Fruit fly (Drosophila melanogaster) whole organism, embryonic: ENCODE data around the gene papi.

Source experiments
- Aef1 ChIP-seq: fragments of 200-800 bp; sonication (Bioruptor generic); IDR thresholded peaks from 3 replicates; pipeline ENCODE4 v1.3.6; 2022; ENCODE audit warnings: missing biosample characterization, missing genetic modification characterization
- CG11093 ChIP-seq: fragments of 200-800 bp; sonication (Bioruptor generic); IDR thresholded peaks from 3 replicates; pipeline ENCODE4 v1.3.6; 2022; ENCODE audit warnings: missing biosample characterization, missing genetic modification characterization
- CG11456 ChIP-seq: fragments of 200-800 bp; sonication (Bioruptor generic); IDR thresholded peaks from 3 replicates; pipeline ENCODE4 v1.3.6; 2022; ENCODE audit warnings: missing biosample characterization, missing genetic modification characterization
- CG11504 ChIP-seq: fragments of 200-800 bp; sonication (Bioruptor generic); optimal IDR thresholded peaks from 3 replicates; lab custom pipeline; 2019; ENCODE audit warnings: missing biosample characterization, mild to moderate bottlenecking, missing genetic modification characterization, moderate library complexity
- CG11723 ChIP-seq: fragments of 200-800 bp; sonication (Bioruptor generic); optimal IDR thresholded peaks from 2 replicates; lab custom pipeline; 2017; ENCODE audit warnings: missing biosample characterization, mild to moderate bottlenecking, missing genetic modification characterization
- CG14860 ChIP-seq: fragments of 200-800 bp; sonication (Bioruptor generic); IDR thresholded peaks from 3 replicates; pipeline ENCODE4 v1.3.6; 2022; ENCODE audit warnings: missing biosample characterization, missing genetic modification characterization; ENCODE audit not compliant: partially characterized antibody
- CG15269 ChIP-seq: fragments of 200-800 bp; sonication (Bioruptor generic); optimal IDR thresholded peaks from 2 replicates; lab custom pipeline; 2018; ENCODE audit warnings: missing biosample characterization, mild to moderate bottlenecking, missing genetic modification characterization, moderate library complexity
- CG15696 ChIP-seq: fragments of 200-800 bp; sonication (Bioruptor generic); optimal IDR thresholded peaks from 2 replicates; lab custom pipeline; 2019; ENCODE audit warnings: missing biosample characterization, mild to moderate bottlenecking, missing genetic modification characterization, moderate library complexity
- CG1602 ChIP-seq: fragments of 200-800 bp; sonication (Bioruptor generic); optimal IDR thresholded peaks from 3 replicates; lab custom pipeline; 2016; ENCODE audit warnings: missing biosample characterization, missing genetic modification characterization
- CG1603 ChIP-seq: fragments of 200-800 bp; sonication (Bioruptor generic); optimal IDR thresholded peaks from 2 replicates; lab custom pipeline; 2019; ENCODE audit warnings: missing biosample characterization, mild to moderate bottlenecking, missing genetic modification characterization, moderate library complexity
- CG16815 ChIP-seq: fragments of 200-800 bp; sonication (Bioruptor generic); optimal IDR thresholded peaks from 3 replicates; lab custom pipeline; 2017; ENCODE audit warnings: missing biosample characterization, mild to moderate bottlenecking, missing genetic modification characterization
- CG33557 ChIP-seq: fragments of 200-800 bp; sonication (Bioruptor generic); optimal IDR thresholded peaks from 2 replicates; lab custom pipeline; 2019; ENCODE audit warnings: missing biosample characterization, mild to moderate bottlenecking, missing genetic modification characterization, moderate library complexity
- CG6791 ChIP-seq: fragments of 200-800 bp; sonication (Bioruptor generic); IDR thresholded peaks from 3 replicates; pipeline ENCODE4 v1.3.6; 2022; ENCODE audit warnings: missing biosample characterization, missing genetic modification characterization; ENCODE audit not compliant: partially characterized antibody
- D19B ChIP-seq: fragments of 200-800 bp; sonication (Bioruptor generic); optimal IDR thresholded peaks from 2 replicates; lab custom pipeline; 2017; ENCODE audit warnings: missing biosample characterization, mild to moderate bottlenecking, missing genetic modification characterization
- Dfd ChIP-seq, 2 experiments: fragments of >200 bp; optimal IDR thresholded peaks; 2 replicates each; lab custom pipeline; 2017; ENCODE audit warnings: missing biosample characterization in 2 of 2, missing genetic modification characterization in 2 of 2
- Gug ChIP-seq: fragments of 200-800 bp; sonication (Bioruptor generic); IDR thresholded peaks from 4 replicates; pipeline ENCODE4 v1.3.6; 2022; ENCODE audit warnings: missing biosample characterization, missing genetic modification characterization
- HLHmδ ChIP-seq: fragments of 200-800 bp; sonication (Bioruptor generic); optimal IDR thresholded peaks from 2 replicates; lab custom pipeline; 2018; ENCODE audit warnings: missing biosample characterization, mild to moderate bottlenecking, missing genetic modification characterization, moderate library complexity
- HmgZ ChIP-seq: fragments of 200-800 bp; sonication (Bioruptor generic); optimal IDR thresholded peaks from 2 replicates; lab custom pipeline; 2018; ENCODE audit warnings: missing biosample characterization, mild to moderate bottlenecking, missing genetic modification characterization
- Hr51 ChIP-seq, 2 experiments: fragments of 200-800 bp; sonication (Bioruptor generic); optimal IDR thresholded peaks; 2 replicates in 1 of 2; 3 replicates in 1 of 2; lab custom pipeline; 2016 to 2018; ENCODE audit warnings: missing biosample characterization in 2 of 2, missing genetic modification characterization in 2 of 2, mild to moderate bottlenecking in 1 of 2, moderate library complexity in 1 of 2
- Kr ChIP-seq: fragments of 200-800 bp; sonication (Bioruptor generic); optimal IDR thresholded peaks from 2 replicates; lab custom pipeline; 2017; ENCODE audit warnings: missing biosample characterization, mild to moderate bottlenecking, missing genetic modification characterization
- MBD-R2 ChIP-seq: fragments of 200-800 bp; sonication (Bioruptor generic); IDR thresholded peaks from 2 replicates; pipeline ENCODE4 v1.3.6; 2022; ENCODE audit warnings: missing biosample characterization, missing genetic modification characterization
- Scr ChIP-seq: fragments of 200-800 bp; sonication (Bioruptor generic); IDR thresholded peaks from 2 replicates; pipeline ENCODE4 v1.3.6; 2022; ENCODE audit warnings: missing biosample characterization, missing genetic modification characterization; ENCODE audit not compliant: partially characterized antibody
- Stat92E ChIP-seq, 3 experiments: fragments of >200 bp in 2 of 3; fragments of 200-800 bp in 1 of 3; sonication (Bioruptor generic) in 1 of 3; optimal IDR thresholded peaks; 2 replicates each; lab custom pipeline; 2017 to 2019; ENCODE audit warnings: missing biosample characterization in 3 of 3, missing genetic modification characterization in 3 of 3, mild to moderate bottlenecking in 1 of 3, moderate library complexity in 1 of 3
- Xrp1 ChIP-seq: fragments of 200-800 bp; sonication (Bioruptor generic); IDR thresholded peaks from 2 replicates; pipeline ENCODE4 v1.3.6; 2022; ENCODE audit warnings: missing biosample characterization, missing genetic modification characterization
- ap ChIP-seq: fragments of 200-800 bp; sonication (Bioruptor generic); IDR thresholded peaks from 2 replicates; pipeline ENCODE4 v1.3.6; 2022; ENCODE audit warnings: missing biosample characterization, missing genetic modification characterization
- ase ChIP-seq: fragments of 200-800 bp; sonication (Bioruptor generic); IDR thresholded peaks from 3 replicates; pipeline ENCODE4 v1.3.6; 2022; ENCODE audit warnings: missing biosample characterization, missing genetic modification characterization
- caup ChIP-seq: fragments of 200-800 bp; sonication (Bioruptor generic); optimal IDR thresholded peaks from 3 replicates; lab custom pipeline; 2017; ENCODE audit warnings: missing biosample characterization, mild to moderate bottlenecking, missing genetic modification characterization, moderate library complexity; ENCODE audit not compliant: severe bottlenecking
- corto ChIP-seq: fragments of 200-800 bp; sonication (Bioruptor generic); optimal IDR thresholded peaks from 2 replicates; lab custom pipeline; 2016; ENCODE audit warnings: missing biosample characterization, mild to moderate bottlenecking, missing genetic modification characterization, moderate library complexity
- dpn ChIP-seq, 2 experiments: fragments of 200-800 bp; sonication (Bioruptor generic); optimal IDR thresholded peaks; 3 replicates each; lab custom pipeline; 2016; ENCODE audit warnings: missing biosample characterization in 2 of 2, missing genetic modification characterization in 2 of 2
- exex ChIP-seq: fragments of 200-800 bp; sonication (Bioruptor generic); optimal IDR thresholded peaks from 4 replicates; lab custom pipeline; 2018; ENCODE audit warnings: missing biosample characterization, mild to moderate bottlenecking, missing genetic modification characterization, moderate library complexity
- hth ChIP-seq: fragments of >200 bp; optimal IDR thresholded peaks from 2 replicates; lab custom pipeline; 2017; ENCODE audit warnings: inconsistent platforms
- kni ChIP-seq: fragments of 200-800 bp; sonication (Bioruptor generic); optimal IDR thresholded peaks from 3 replicates; lab custom pipeline; 2017; ENCODE audit warnings: mild to moderate bottlenecking, missing biosample characterization, missing genetic modification reagents, missing genetic modification characterization
- lov ChIP-seq, 2 experiments: fragments of 200-800 bp in 1 of 2; fragments of >200 bp in 1 of 2; sonication (Bioruptor generic) in 1 of 2; IDR thresholded peaks in 1 of 2; optimal IDR thresholded peaks in 1 of 2; 2 replicates in 1 of 2; 3 replicates in 1 of 2; pipeline versions ENCODE4 v1.3.6 to Lab custom; 2017 to 2022; ENCODE audit warnings: missing biosample characterization in 1 of 2, missing genetic modification characterization in 1 of 2
- nerfin-2 ChIP-seq: fragments of 200-800 bp; sonication (Bioruptor generic); IDR thresholded peaks from 2 replicates; pipeline ENCODE4 v1.3.6; 2022; ENCODE audit warnings: missing biosample characterization, missing genetic modification characterization; ENCODE audit not compliant: partially characterized antibody
- odd ChIP-seq: fragments of 200-800 bp; sonication (Bioruptor generic); optimal IDR thresholded peaks from 2 replicates; lab custom pipeline; 2017; ENCODE audit warnings: missing biosample characterization, mild to moderate bottlenecking, missing genetic modification characterization
- pan ChIP-seq, 4 experiments: fragments of >200 bp in 3 of 4; fragments of 200-800 bp in 1 of 4; sonication (Bioruptor generic) in 1 of 4; optimal IDR thresholded peaks in 3 of 4; IDR thresholded peaks in 1 of 4; 2 replicates each; pipeline versions ENCODE4 v1.3.6 to Lab custom; 2017 to 2022; ENCODE audit warnings: missing biosample characterization in 2 of 4, missing genetic modification characterization in 2 of 4, mixed read lengths in 1 of 4
- pb ChIP-seq: fragments of 200-800 bp; sonication (Bioruptor generic); optimal IDR thresholded peaks from 3 replicates; lab custom pipeline; 2016; ENCODE audit warnings: missing biosample characterization, missing genetic modification characterization
- prd ChIP-seq, 3 experiments: fragments of >200 bp in 2 of 3; fragments of 200-800 bp in 1 of 3; sonication (Bioruptor generic) in 1 of 3; optimal IDR thresholded peaks in 2 of 3; IDR thresholded peaks in 1 of 3; 2 replicates in 2 of 3; 3 replicates in 1 of 3; pipeline versions ENCODE4 v1.3.6 to Lab custom; 2017 to 2022; ENCODE audit warnings: missing biosample characterization in 1 of 3, missing genetic modification characterization in 1 of 3
- pros ChIP-seq: fragments of 200-800 bp; sonication (Bioruptor generic); optimal IDR thresholded peaks from 3 replicates; lab custom pipeline; 2019; ENCODE audit warnings: missing biosample characterization, mild to moderate bottlenecking, missing genetic modification characterization, moderate library complexity
- ranshi ChIP-seq: fragments of 200-800 bp; sonication (Bioruptor generic); IDR thresholded peaks from 2 replicates; pipeline ENCODE4 v1.3.6; 2022; ENCODE audit warnings: missing biosample characterization, missing genetic modification characterization
- rib ChIP-seq: fragments of 200-800 bp; sonication (Bioruptor generic); IDR thresholded peaks from 2 replicates; pipeline ENCODE4 v1.3.6; 2022; ENCODE audit warnings: missing biosample characterization, missing genetic modification characterization
- row ChIP-seq: fragments of 200-800 bp; sonication (Bioruptor generic); IDR thresholded peaks from 3 replicates; pipeline ENCODE4 v1.3.6; 2022; ENCODE audit warnings: missing biosample characterization, missing genetic modification characterization
- sna ChIP-seq: fragments of 200-800 bp; sonication (Bioruptor generic); IDR thresholded peaks from 2 replicates; pipeline ENCODE4 v1.3.6; 2022; ENCODE audit warnings: missing biosample characterization, missing genetic modification characterization; ENCODE audit not compliant: partially characterized antibody
- stc ChIP-seq: fragments of 200-800 bp; sonication (Bioruptor generic); IDR thresholded peaks from 2 replicates; pipeline ENCODE4 v1.3.6; 2022; ENCODE audit warnings: missing biosample characterization, missing genetic modification characterization
- tgo ChIP-seq: fragments of 200-800 bp; sonication (Bioruptor generic); IDR thresholded peaks from 3 replicates; pipeline ENCODE4 v1.3.6; 2022; ENCODE audit warnings: missing biosample characterization, missing genetic modification characterization
- twi ChIP-seq: fragments of 200-800 bp; optimal IDR thresholded peaks from 2 replicates; lab custom pipeline; 2019; ENCODE audit warnings: missing biosample characterization, mild to moderate bottlenecking, missing genetic modification characterization, moderate library complexity

papi gene

DNA sequence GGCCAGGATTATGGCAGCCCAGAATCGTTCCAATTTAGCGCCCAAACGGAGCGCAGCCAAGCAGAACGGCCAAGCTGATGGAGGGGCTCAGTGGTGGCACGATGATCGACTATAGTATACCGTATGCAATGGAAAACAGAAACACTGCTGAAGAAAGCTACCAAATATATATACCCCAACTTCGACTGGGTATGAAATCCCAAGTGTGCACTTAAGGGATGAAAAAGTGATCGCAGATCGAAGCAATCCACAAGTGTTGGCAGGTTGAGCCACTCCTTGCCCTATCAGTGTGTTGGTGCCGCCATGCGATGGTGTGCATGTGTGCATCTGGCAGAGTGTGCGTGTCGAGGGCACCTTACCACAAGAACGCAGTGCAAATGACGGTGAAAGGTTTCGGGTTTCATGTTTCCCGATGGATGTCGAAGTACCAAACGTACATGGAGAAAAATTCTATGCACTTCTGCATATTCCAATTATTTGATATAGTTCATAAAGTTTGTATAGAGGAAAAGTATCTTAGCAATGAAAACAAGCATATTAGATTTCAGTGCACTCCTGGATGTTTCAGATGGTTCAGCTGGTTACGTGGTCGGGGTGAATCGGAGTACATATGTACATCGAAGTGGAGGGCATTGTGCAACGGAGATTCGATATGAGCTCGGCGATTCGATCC is 38.4 kb upstream of the papi start (continued):
- TF ChIP-seq D19B (GFP tag; lab: Kevin White, UChicago) (peak; percentile 66), lov (optimal IDR thresholded peaks at IDR 0.05; lab: Kevin White, UChicago) (no peak), lov (GFP tag; IDR thresholded peaks at IDR 0.05; lab: Robert Waterston, UW) (peak; percentile 27; the same call in 1 of the 3 replicates), CG33557 (GFP tag; lab: Kevin White, UChicago) (peak; percentile 1), Gug (no peak), corto (no peak), CG6791 (GFP tag; lab: Robert Waterston, UW) (peak; percentile 73), CG11093 (GFP tag; lab: Robert Waterston, UW) (no peak), HLHmδ (GFP tag; lab: Kevin White, UChicago) (peak; percentile 30), odd (GFP tag; lab: Kevin White, UChicago) (no peak), sna (GFP tag; lab: Robert Waterston, UW) (peak; percentile 33; the same call in 1 of the 2 replicates), pros (GFP tag; lab: Kevin White, UChicago) (peak; percentile 91), Kr (peak; percentile 69), CG14860 (GFP tag; lab: Robert Waterston, UW) (peak; percentile 66), CG11456 (no peak), Aef1 (GFP tag; lab: Robert Waterston, UW) (no peak), prd (optimal IDR thresholded peaks at IDR 0.05; lab: Kevin White, UChicago) (no peak), prd (GFP tag; IDR thresholded peaks at IDR 0.05; lab: Robert Waterston, UW) (peak; percentile 39; the same call in 2 of the 3 replicates), kni (GFP tag; lab: Kevin White, UChicago) (peak; percentile 55), hth (lab: Kevin White, UChicago) (peak; percentile 22), Hr51 (GFP tag; optimal IDR thresholded peaks at IDR 0.05; lab: Kevin White, UChicago) (no peak), stc (GFP tag; lab: Robert Waterston, UW) (no peak), tgo (GFP tag; lab: Robert Waterston, UW) (no peak), CG16815 (GFP tag; lab: Kevin White, UChicago) (no peak), nerfin-2 (peak; percentile 65), Scr (GFP tag; lab: Robert Waterston, UW) (peak; percentile 49), CG1603 (tag; lab: Kevin White, UChicago) (peak; percentile 38), ase (GFP tag; lab: Robert Waterston, UW) (no peak), twi (tag; lab: Kevin White, UChicago) (peak; percentile 95), Xrp1 (GFP tag; lab: Robert Waterston, UW) (peak; percentile 35; the same call in 1 of the 2 replicates), pan (optimal IDR thresholded peaks at IDR 0.05; lab: Kevin White, UChicago) (peak in 1 of 2 experiments; percentile 83), pan (GFP tag; optimal IDR thresholded peaks at IDR 0.05 in 1 of 2, IDR thresholded peaks at IDR 0.05 in 1 of 2) (peak in 1 of 2 experiments; percentile 57), ranshi (no peak), exex (tag; lab: Kevin White, UChicago) (no peak), caup (GFP tag; lab: Kevin White, UChicago) (no peak), row (GFP tag; lab: Robert Waterston, UW) (peak; percentile 67), CG15269 (tag; lab: Kevin White, UChicago) (no peak), rib (GFP tag; lab: Robert Waterston, UW) (0 out of 2 replicates have a peak, but pooled peaks have one; percentile 28)

DNA sequence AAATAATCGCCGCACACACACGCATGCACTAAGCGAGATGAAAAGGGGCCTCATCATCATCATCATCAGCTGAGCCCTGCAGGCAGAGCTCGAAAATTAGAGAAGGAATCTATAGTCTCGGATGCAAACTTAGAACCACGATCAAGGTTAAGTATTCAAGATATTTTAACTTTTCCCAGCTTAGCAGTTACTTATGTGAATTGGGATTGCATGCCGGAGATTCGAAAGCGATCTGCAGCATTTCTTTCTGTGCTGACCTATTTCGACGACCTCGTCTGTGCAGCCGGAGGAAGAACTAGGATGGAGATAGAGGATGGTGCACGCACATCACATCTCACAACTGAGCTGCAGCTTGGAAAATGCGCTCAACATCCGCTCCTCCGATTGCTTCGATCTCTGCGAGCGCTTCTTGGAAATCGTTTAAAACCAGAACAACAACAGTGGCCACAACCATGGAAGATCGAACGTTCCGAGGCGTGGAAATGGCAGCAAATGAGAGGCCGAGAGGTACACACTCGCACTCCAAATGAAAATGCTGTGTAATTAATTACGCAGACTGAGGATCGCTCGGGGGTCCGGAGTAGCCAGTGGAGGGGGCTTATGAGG is 37.7 kb upstream of the papi start:
- TF ChIP-seq HmgZ (tag; lab: Kevin White, UChicago), result no peak
- peak; percentile 96 for TF ChIP-seq CG15696 (tag; lab: Kevin White, UChicago)
- TF ChIP-seq CG11504 (tag; lab: Kevin White, UChicago), result peak; percentile 30
- peak; percentile 23 to 52 for TF ChIP-seq dpn (GFP tag; optimal IDR thresholded peaks at IDR 0.05; lab: Kevin White, UChicago)
- no peak for TF ChIP-seq ap (GFP tag; lab: Robert Waterston, UW)
- peak; percentile 20 for TF ChIP-seq CG11723
- peak; percentile 65 for TF ChIP-seq CG1602 (GFP tag; lab: Kevin White, UChicago)
- TF ChIP-seq MBD-R2 (GFP tag; lab: Robert Waterston, UW), result no peak
- peak; percentile 34 for TF ChIP-seq pb
- TF ChIP-seq Stat92E (GFP tag; optimal IDR thresholded peaks at IDR 0.05; lab: Kevin White, UChicago), result peak in 1 of 3 experiments; percentile 94
- TF ChIP-seq Dfd (GFP tag; optimal IDR thresholded peaks at IDR 0.05; lab: Kevin White, UChicago), result no peak
